Fruit fly (Drosophila melanogaster) whole organism, embryonic: ENCODE measurements around the gene His3.3B.
A peak's percentile ranks its signal among the peaks of the same experiment; 100 is the strongest.

Experiments
- Ada2b ChIP-seq: fragments of 200-800 bp; sonication (Bioruptor generic); IDR thresholded peaks from 2 replicates; pipeline ENCODE4 v1.3.6; 2022; ENCODE audit warnings: missing biosample characterization, missing genetic modification characterization
- Asciz ChIP-seq: fragments of 200-800 bp; sonication (Bioruptor generic); optimal IDR thresholded peaks from 2 replicates; lab custom pipeline; 2017; ENCODE audit warnings: missing biosample characterization, mild to moderate bottlenecking, missing genetic modification characterization, missing genetic modification reagents
- CG10366 ChIP-seq: fragments of 200-800 bp; sonication (Bioruptor generic); IDR thresholded peaks from 2 replicates; pipeline ENCODE4 v1.3.6; 2022; ENCODE audit warnings: missing biosample characterization, missing genetic modification characterization
- CG11085 ChIP-seq: fragments of 200-800 bp; sonication (Bioruptor generic); IDR thresholded peaks from 2 replicates; pipeline ENCODE4 v1.3.6; 2022; ENCODE audit warnings: missing biosample characterization, missing genetic modification characterization
- CG12744 ChIP-seq: fragments of 200-800 bp; sonication (Bioruptor generic); optimal IDR thresholded peaks from 2 replicates; lab custom pipeline; 2016; ENCODE audit warnings: missing biosample characterization, missing genetic modification characterization
- CG13775 ChIP-seq: fragments of 200-800 bp; sonication (Bioruptor generic); optimal IDR thresholded peaks from 3 replicates; lab custom pipeline; 2017; ENCODE audit warnings: missing biosample characterization, mild to moderate bottlenecking, missing genetic modification characterization
- CG13894 ChIP-seq: fragments of 200-800 bp; sonication (Bioruptor generic); optimal IDR thresholded peaks from 3 replicates; lab custom pipeline; 2018; ENCODE audit warnings: missing biosample characterization, mild to moderate bottlenecking, missing genetic modification characterization, moderate library complexity
- CG14441 ChIP-seq: fragments of 200-800 bp; sonication (Bioruptor generic); IDR thresholded peaks from 2 replicates; pipeline ENCODE4 v1.3.6; 2022; ENCODE audit warnings: missing biosample characterization, missing genetic modification characterization
- CG16815 ChIP-seq: fragments of 200-800 bp; sonication (Bioruptor generic); optimal IDR thresholded peaks from 3 replicates; lab custom pipeline; 2017; ENCODE audit warnings: missing biosample characterization, mild to moderate bottlenecking, missing genetic modification characterization
- CG17328 ChIP-seq: fragments of 200-800 bp; sonication (Bioruptor generic); IDR thresholded peaks from 2 replicates; pipeline ENCODE4 v1.3.6; 2022; ENCODE audit warnings: missing biosample characterization, missing genetic modification characterization
- CG1792 ChIP-seq: fragments of 200-800 bp; sonication (Bioruptor generic); optimal IDR thresholded peaks from 2 replicates; lab custom pipeline; 2016; ENCODE audit warnings: missing biosample characterization, missing genetic modification characterization
- CG18764 ChIP-seq: fragments of 200-800 bp; sonication (Bioruptor generic); optimal IDR thresholded peaks from 3 replicates; lab custom pipeline; 2016; ENCODE audit warnings: missing biosample characterization, missing genetic modification characterization
- CG2120 ChIP-seq: fragments of 200-800 bp; sonication (Bioruptor generic); optimal IDR thresholded peaks from 3 replicates; lab custom pipeline; 2016; ENCODE audit warnings: missing biosample characterization, missing genetic modification characterization
- CG2129 ChIP-seq: fragments of 200-800 bp; sonication (Bioruptor generic); IDR thresholded peaks from 2 replicates; pipeline ENCODE4 v1.3.6; 2022; ENCODE audit warnings: missing biosample characterization, missing genetic modification characterization; ENCODE audit not compliant: partially characterized antibody
- CG32772 ChIP-seq: fragments of 200-800 bp; sonication (Bioruptor generic); IDR thresholded peaks from 2 replicates; pipeline ENCODE4 v1.3.6; 2022; ENCODE audit warnings: missing biosample characterization, missing genetic modification characterization
- CG3407 ChIP-seq: fragments of 200-800 bp; sonication (Bioruptor generic); optimal IDR thresholded peaks from 2 replicates; lab custom pipeline; 2018; ENCODE audit warnings: missing biosample characterization, mild to moderate bottlenecking, missing genetic modification characterization
- CG4404 ChIP-seq: fragments of 200-800 bp; sonication (Bioruptor generic); IDR thresholded peaks from 2 replicates; pipeline ENCODE4 v1.3.6; 2022; ENCODE audit warnings: missing biosample characterization, missing genetic modification characterization
- CG4820 ChIP-seq: fragments of 200-800 bp; sonication (Bioruptor generic); optimal IDR thresholded peaks from 3 replicates; lab custom pipeline; 2016; ENCODE audit warnings: missing biosample characterization, missing genetic modification characterization
- CG5245 ChIP-seq: fragments of 200-800 bp; sonication (Bioruptor generic); optimal IDR thresholded peaks from 3 replicates; lab custom pipeline; 2016; ENCODE audit warnings: missing biosample characterization, missing genetic modification characterization
- CG6791 ChIP-seq: fragments of 200-800 bp; sonication (Bioruptor generic); IDR thresholded peaks from 3 replicates; pipeline ENCODE4 v1.3.6; 2022; ENCODE audit warnings: missing biosample characterization, missing genetic modification characterization; ENCODE audit not compliant: partially characterized antibody
- CG7556 ChIP-seq: fragments of 200-800 bp; sonication (Bioruptor generic); optimal IDR thresholded peaks from 2 replicates; lab custom pipeline; 2017; ENCODE audit warnings: missing biosample characterization, mild to moderate bottlenecking, missing genetic modification characterization
- CG8359 ChIP-seq: fragments of 200-800 bp; sonication (Bioruptor generic); optimal IDR thresholded peaks from 2 replicates; lab custom pipeline; 2017; ENCODE audit warnings: missing biosample characterization, mild to moderate bottlenecking, missing genetic modification characterization, borderline replicate concordance
- CTCF ChIP-seq: fragments of 200-800 bp; sonication (Bioruptor generic); optimal IDR thresholded peaks from 2 replicates; lab custom pipeline; 2017; ENCODE audit warnings: missing biosample characterization, mild to moderate bottlenecking, missing genetic modification characterization, moderate library complexity
- Dad ChIP-seq: fragments of 200-800 bp; sonication (Bioruptor generic); optimal IDR thresholded peaks from 3 replicates; lab custom pipeline; 2016; ENCODE audit warnings: missing biosample characterization, missing genetic modification characterization
- Dref ChIP-seq: fragments of 200-800 bp; sonication (Bioruptor generic); IDR thresholded peaks from 2 replicates; pipeline ENCODE4 v1.3.6; 2022; ENCODE audit warnings: missing biosample characterization, missing genetic modification characterization
- Drgx ChIP-seq: fragments of 200-800 bp; sonication (Bioruptor generic); IDR thresholded peaks from 2 replicates; pipeline ENCODE4 v1.3.6; 2022; ENCODE audit warnings: missing biosample characterization, missing genetic modification characterization
- Elba2 ChIP-seq: fragments of 200-800 bp; sonication (Bioruptor generic); optimal IDR thresholded peaks from 3 replicates; lab custom pipeline; 2016; ENCODE audit warnings: missing biosample characterization, missing genetic modification characterization
- HHEX ChIP-seq: fragments of 200-800 bp; sonication (Bioruptor generic); optimal IDR thresholded peaks from 3 replicates; lab custom pipeline; 2017; ENCODE audit warnings: missing biosample characterization, mild to moderate bottlenecking, missing genetic modification characterization, missing genetic modification reagents
- HLH54F ChIP-seq: fragments of 200-800 bp; sonication (Bioruptor generic); optimal IDR thresholded peaks from 3 replicates; lab custom pipeline; 2016; ENCODE audit warnings: missing biosample characterization, missing genetic modification characterization
- NC2α ChIP-seq: fragments of 200-800 bp; sonication (Bioruptor generic); optimal IDR thresholded peaks from 2 replicates; lab custom pipeline; 2016; ENCODE audit warnings: missing biosample characterization, missing genetic modification characterization
- Oli ChIP-seq: fragments of 200-800 bp; sonication (Bioruptor generic); optimal IDR thresholded peaks from 2 replicates; lab custom pipeline; 2018; ENCODE audit warnings: missing biosample characterization, mild to moderate bottlenecking, missing genetic modification characterization, moderate library complexity
- Six4 ChIP-seq: fragments of 200-800 bp; sonication (Bioruptor generic); optimal IDR thresholded peaks from 2 replicates; lab custom pipeline; 2016; ENCODE audit warnings: missing biosample characterization, missing genetic modification characterization
- Usf ChIP-seq: fragments of 200-800 bp; sonication (Bioruptor generic); optimal IDR thresholded peaks from 2 replicates; lab custom pipeline; 2017; ENCODE audit warnings: missing genotype, missing biosample characterization, missing genetic modification characterization
- cas ChIP-seq: fragments of 200-800 bp; sonication (Bioruptor generic); IDR thresholded peaks from 2 replicates; pipeline ENCODE4 v1.3.6; 2022; ENCODE audit warnings: missing biosample characterization, missing genetic modification characterization
- crc ChIP-seq: fragments of 200-800 bp; sonication (Bioruptor generic); optimal IDR thresholded peaks from 2 replicates; lab custom pipeline; 2016; ENCODE audit warnings: missing biosample characterization, missing genetic modification characterization
- disco-r ChIP-seq: fragments of 200-800 bp; sonication (Bioruptor generic); optimal IDR thresholded peaks from 2 replicates; lab custom pipeline; 2016; ENCODE audit warnings: missing biosample characterization, missing genetic modification characterization
- fd96Cb ChIP-seq: fragments of 200-800 bp; sonication (Bioruptor generic); optimal IDR thresholded peaks from 2 replicates; lab custom pipeline; 2018; ENCODE audit warnings: missing biosample characterization, mild to moderate bottlenecking, missing genetic modification characterization, moderate library complexity
- gsb-n ChIP-seq: fragments of 200-800 bp; sonication (Bioruptor generic); optimal IDR thresholded peaks from 3 replicates; lab custom pipeline; 2018; ENCODE audit warnings: missing biosample characterization, mild to moderate bottlenecking, missing genetic modification characterization
- kah ChIP-seq: fragments of 200-800 bp; sonication (Bioruptor generic); optimal IDR thresholded peaks from 2 replicates; lab custom pipeline; 2018; ENCODE audit warnings: missing biosample characterization, mild to moderate bottlenecking, missing genetic modification characterization
- lab ChIP-seq: fragments of 200-800 bp; sonication (Bioruptor generic); optimal IDR thresholded peaks from 3 replicates; lab custom pipeline; 2017; ENCODE audit warnings: missing biosample characterization, missing genetic modification characterization, mild to moderate bottlenecking, moderate library complexity, missing genetic modification reagents
- lov ChIP-seq, 2 experiments: fragments of 200-800 bp in 1 of 2; fragments of >200 bp in 1 of 2; sonication (Bioruptor generic) in 1 of 2; IDR thresholded peaks in 1 of 2; optimal IDR thresholded peaks in 1 of 2; 2 replicates in 1 of 2; 3 replicates in 1 of 2; pipeline versions ENCODE4 v1.3.6 to Lab custom; 2017 to 2022; ENCODE audit warnings: missing biosample characterization in 1 of 2, missing genetic modification characterization in 1 of 2
- peb ChIP-seq: fragments of 200-800 bp; sonication (Bioruptor generic); IDR thresholded peaks from 2 replicates; pipeline ENCODE4 v1.3.6; 2022; ENCODE audit warnings: missing biosample characterization, missing genetic modification characterization
- ranshi ChIP-seq: fragments of 200-800 bp; sonication (Bioruptor generic); IDR thresholded peaks from 2 replicates; pipeline ENCODE4 v1.3.6; 2022; ENCODE audit warnings: missing biosample characterization, missing genetic modification characterization
- scrt ChIP-seq: fragments of 200-800 bp; sonication (Bioruptor generic); optimal IDR thresholded peaks from 2 replicates; lab custom pipeline; 2018; ENCODE audit warnings: missing biosample characterization, mild to moderate bottlenecking, missing genetic modification characterization, moderate library complexity
- sisA ChIP-seq: fragments of 200-800 bp; sonication (Bioruptor generic); IDR thresholded peaks from 2 replicates; pipeline ENCODE4 v1.3.6; 2022; ENCODE audit warnings: missing biosample characterization, missing genetic modification characterization
- slp2 ChIP-seq: fragments of 200-800 bp; sonication (Bioruptor generic); optimal IDR thresholded peaks from 2 replicates; lab custom pipeline; 2016; ENCODE audit warnings: missing biosample characterization, missing genetic modification characterization
- ssp ChIP-seq: fragments of 200-800 bp; sonication (Bioruptor generic); IDR thresholded peaks from 2 replicates; pipeline ENCODE4 v1.3.6; 2022; ENCODE audit warnings: missing biosample characterization, missing genetic modification characterization
- stwl ChIP-seq: fragments of 200-800 bp; sonication (Bioruptor generic); optimal IDR thresholded peaks from 3 replicates; lab custom pipeline; 2018; ENCODE audit warnings: missing biosample characterization, mild to moderate bottlenecking, missing genetic modification characterization, moderate library complexity
- unc-4 ChIP-seq: fragments of 200-800 bp; sonication (Bioruptor generic); IDR thresholded peaks from 2 replicates; pipeline ENCODE4 v1.3.6; 2022; ENCODE audit warnings: missing biosample characterization, missing genetic modification characterization; ENCODE audit not compliant: partially characterized antibody
- vfl ChIP-seq: fragments of 200-800 bp; sonication (Bioruptor generic); optimal IDR thresholded peaks from 2 replicates; lab custom pipeline; 2016; ENCODE audit warnings: missing biosample characterization, missing genetic modification characterization

His3.3B gene

DNA sequence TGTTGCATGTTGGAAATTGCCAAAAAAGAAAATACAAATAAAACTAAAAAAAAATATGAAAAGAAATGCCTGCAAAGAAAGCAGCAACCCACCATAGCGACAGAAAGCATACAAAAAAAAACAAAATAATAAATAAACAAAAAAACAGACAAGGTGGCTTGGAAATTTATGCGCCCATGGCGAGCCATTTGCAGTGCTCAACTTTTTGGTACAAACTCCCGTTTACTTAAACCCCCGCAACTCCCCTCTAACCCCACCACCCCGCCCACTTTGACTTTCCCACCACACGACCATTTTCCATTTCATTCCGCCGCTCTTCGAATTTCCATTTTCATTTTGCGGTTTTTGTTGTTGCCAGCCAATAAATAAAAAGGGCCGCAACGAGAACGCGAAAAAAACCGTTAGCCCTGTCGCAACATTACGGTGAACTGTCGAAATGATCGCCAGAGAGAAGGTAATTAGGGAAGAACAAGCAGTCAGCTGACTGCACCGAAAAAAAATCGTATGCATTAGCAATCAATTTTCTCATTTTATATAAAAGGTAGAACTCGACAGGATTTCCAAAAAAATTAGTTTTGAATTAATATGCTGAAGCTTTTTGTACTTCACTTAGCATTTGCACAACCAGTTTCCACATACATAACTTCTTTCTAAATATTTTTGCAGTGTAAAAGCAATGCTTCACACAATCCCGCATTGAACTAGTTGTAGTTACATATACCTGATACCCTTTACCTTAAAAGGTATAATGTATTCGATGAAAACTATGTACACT, 19.5 kb downstream of the His3.3B start (continued):
- TF ChIP-seq lov (optimal IDR thresholded peaks at IDR 0.05; lab: Kevin White, UChicago) (no peak), lov (GFP tag; IDR thresholded peaks at IDR 0.05; lab: Robert Waterston, UW) (no peak; the same call in 2 of the 3 replicates), Oli (tag; lab: Kevin White, UChicago) (peak; percentile 59), HHEX (peak; percentile 34), NC2α (GFP tag; lab: Kevin White, UChicago) (peak; percentile 4), HLH54F (GFP tag; lab: Kevin White, UChicago) (no peak), fd96Cb (tag; lab: Kevin White, UChicago) (peak; percentile 35), Dad (GFP tag; lab: Kevin White, UChicago) (peak; percentile 4), CG17328 (GFP tag; lab: Robert Waterston, UW) (peak; percentile 60), CG13894 (no peak), vfl (no peak), CG10366 (GFP tag; lab: Robert Waterston, UW) (peak; percentile 24; the same call in 1 of the 2 replicates), crc (peak; percentile 28), CG1792 (no peak), Usf (GFP tag; lab: Kevin White, UChicago) (no peak), CG32772 (GFP tag; lab: Robert Waterston, UW) (no peak), Dref (GFP tag; lab: Robert Waterston, UW) (no peak), sisA (peak; percentile 66), CG16815 (GFP tag; lab: Kevin White, UChicago) (peak; percentile 27), CG14441 (GFP tag; lab: Robert Waterston, UW) (peak; percentile 47; the same call in 1 of the 2 replicates), CG3407 (GFP tag; lab: Kevin White, UChicago) (peak; percentile 25), CG11085 (GFP tag; lab: Robert Waterston, UW) (no peak), lab (peak; percentile 45), Elba2 (GFP tag; lab: Kevin White, UChicago) (no peak), CG12744 (no peak), CG2129 (no peak), CG8359 (no peak), CG2120 (GFP tag; lab: Kevin White, UChicago) (peak; percentile 39), disco-r (no peak), gsb-n (tag; lab: Kevin White, UChicago) (peak; percentile 46), unc-4 (no peak), stwl (tag; lab: Kevin White, UChicago) (no peak), CTCF (GFP tag; lab: Kevin White, UChicago) (no peak), kah (peak; percentile 7), Six4 (GFP tag; lab: Kevin White, UChicago) (no peak), CG4820 (GFP tag; lab: Kevin White, UChicago) (peak; percentile 16), CG5245 (GFP tag; lab: Kevin White, UChicago) (no peak), Drgx (GFP tag; lab: Robert Waterston, UW) (peak; percentile 6; the same call in 1 of the 2 replicates), CG18764 (peak; percentile 9), CG13775 (GFP tag; lab: Kevin White, UChicago) (peak; percentile 16), CG7556 (peak; percentile 12), scrt (GFP tag; lab: Kevin White, UChicago) (no peak), peb (GFP tag; lab: Robert Waterston, UW) (no peak), CG6791 (GFP tag; lab: Robert Waterston, UW) (no peak), ranshi (GFP tag; lab: Robert Waterston, UW) (no peak), CG4404 (GFP tag; lab: Robert Waterston, UW) (no peak), cas (GFP tag; lab: Robert Waterston, UW) (no peak), slp2 (GFP tag; lab: Kevin White, UChicago) (peak; percentile 36), Asciz (peak; percentile 10), Ada2b (peak; percentile 50), ssp (GFP tag; lab: Robert Waterston, UW) (peak; percentile 45)
